Fruit fly (Drosophila melanogaster) whole organism, prepupa: ENCODE data around the gene CG14417.

Experiments
- Blimp-1 ChIP-seq: fragments of 200-800 bp; sonication (Bioruptor generic); optimal IDR thresholded peaks from 3 replicates; lab custom pipeline; 2017; ENCODE audit warnings: missing biosample characterization, missing genetic modification characterization, mild to moderate bottlenecking, moderate library complexity, missing genetic modification reagents
- CG3919 ChIP-seq: fragments of 200-800 bp; sonication (Bioruptor generic); optimal IDR thresholded peaks from 3 replicates; lab custom pipeline; 2016; ENCODE audit warnings: missing biosample characterization, missing genetic modification characterization
- CG6854 ChIP-seq: fragments of 200-800 bp; sonication (Bioruptor generic); optimal IDR thresholded peaks from 2 replicates; lab custom pipeline; 2017; ENCODE audit warnings: missing biosample characterization, mild to moderate bottlenecking, missing genetic modification characterization
- Eip93F ChIP-seq: fragments of 200-800 bp; sonication (Bioruptor generic); optimal IDR thresholded peaks from 2 replicates; lab custom pipeline; 2016; ENCODE audit warnings: missing biosample characterization, mild to moderate bottlenecking, missing genetic modification characterization
- Ets96B ChIP-seq: fragments of 200-800 bp; optimal IDR thresholded peaks from 2 replicates; lab custom pipeline; 2019; ENCODE audit warnings: missing biosample characterization, mild to moderate bottlenecking, missing genetic modification characterization, moderate library complexity
- achi ChIP-seq: fragments of 200-800 bp; sonication (Bioruptor generic); optimal IDR thresholded peaks from 3 replicates; lab custom pipeline; 2016; ENCODE audit warnings: missing biosample characterization, missing genetic modification characterization
- fd59A ChIP-seq: fragments of 200-800 bp; sonication (Bioruptor generic); optimal IDR thresholded peaks from 2 replicates; lab custom pipeline; 2017; ENCODE audit warnings: missing biosample characterization, mild to moderate bottlenecking, missing genetic modification characterization, missing genetic modification reagents

dm6 chrX:2876433-2876832 lies at the start of gene CG14417:
- TF ChIP-seq Ets96B (no peak), Blimp-1 (GFP tag; lab: Kevin White, UChicago) (no peak), CG3919 (GFP tag; lab: Kevin White, UChicago) (no peak), CG6854 (no peak), Eip93F (GFP tag; lab: Kevin White, UChicago) (no peak), achi (no peak), fd59A (GFP tag; lab: Kevin White, UChicago) (no peak)
